Worm (Caenorhabditis elegans) whole organism, L4 larva: ENCODE measurements around the gene bcat-1.

Experiments used
- F37D6.2 ChIP-seq: sonication (generic microtip); optimal IDR thresholded peaks from 2 replicates; lab custom pipeline; 2016; ENCODE audit warnings: mild to moderate bottlenecking, missing genetic modification characterization, missing compliant biosample characterization
- F49E8.2 ChIP-seq: sonication (generic microtip); optimal IDR thresholded peaks from 2 replicates; lab custom pipeline; 2016; ENCODE audit warnings: missing compliant biosample characterization, mild to moderate bottlenecking, missing genetic modification characterization, borderline replicate concordance
- R02D3.7 ChIP-seq: fragments of 150-350 bp; sonication (generic microtip); optimal IDR thresholded peaks from 3 replicates; lab custom pipeline; 2014; ENCODE audit warnings: missing biosample characterization, missing genetic modification characterization
- T26A8.4 ChIP-seq: fragments of 200-800 bp; sonication (Bioruptor generic); IDR thresholded peaks from 2 replicates; pipeline ENCODE4 v1.3.6; 2022; ENCODE audit warnings: missing genetic modification characterization, missing compliant biosample characterization
- aha-1 ChIP-seq: fragments of 150-350 bp; peaks from one replicate; lab custom pipeline; 2014; ENCODE audit warnings: missing biosample characterization, missing genetic modification characterization
- aly-2 ChIP-seq: sonication (generic microtip); optimal IDR thresholded peaks from 2 replicates; lab custom pipeline; 2018; ENCODE audit warnings: missing biosample characterization, missing genetic modification characterization
- ceh-44 ChIP-seq: fragments of 200-800 bp; sonication (Bioruptor generic); IDR thresholded peaks from 2 replicates; pipeline ENCODE4 v1.3.6; 2022; ENCODE audit warnings: missing genetic modification reagents, missing genetic modification characterization, missing compliant biosample characterization
- ceh-62 ChIP-seq: sonication (generic microtip); optimal IDR thresholded peaks from 2 replicates; lab custom pipeline; 2017; ENCODE audit warnings: missing biosample characterization, missing genetic modification characterization
- daf-8 ChIP-seq: fragments of 200-800 bp; sonication (Bioruptor generic); IDR thresholded peaks from 2 replicates; pipeline ENCODE4 v1.3.6; 2022; ENCODE audit warnings: missing genetic modification characterization, missing compliant biosample characterization
- duxl-1 ChIP-seq: sonication (generic microtip); optimal IDR thresholded peaks from 2 replicates; lab custom pipeline; 2016; ENCODE audit warnings: mild to moderate bottlenecking, missing genetic modification characterization, moderate library complexity, missing compliant biosample characterization; ENCODE audit not compliant: poor library complexity
- hif-1 ChIP-seq, 2 experiments: sonication (generic microtip); optimal IDR thresholded peaks; 2 replicates each; lab custom pipeline; 2016 to 2017; ENCODE audit warnings: missing compliant biosample characterization in 2 of 2, missing genetic modification characterization in 2 of 2, missing genetic modification reagents in 2 of 2, missing genotype in 2 of 2, mild to moderate bottlenecking in 1 of 2
- hlh-11 ChIP-seq: fragments of 200-800 bp; sonication (Bioruptor generic); optimal IDR thresholded peaks from 2 replicates; lab custom pipeline; 2018; ENCODE audit warnings: mild to moderate bottlenecking, missing genetic modification characterization, missing compliant biosample characterization
- hlh-30 ChIP-seq: sonication (generic microtip); optimal IDR thresholded peaks from 2 replicates; lab custom pipeline; 2017; ENCODE audit warnings: antibody characterized with exemption, mild to moderate bottlenecking, missing genetic modification characterization, missing compliant biosample characterization; ENCODE audit not compliant: insufficient read depth
- lin-13 ChIP-seq: fragments of 150-350 bp; optimal IDR thresholded peaks from 2 replicates; lab custom pipeline; 2014; ENCODE audit warnings: missing biosample characterization, missing genetic modification reagents, missing genetic modification characterization
- lin-29 ChIP-seq: fragments of 200-800 bp; sonication (Bioruptor generic); IDR thresholded peaks from 2 replicates; pipeline ENCODE4 v1.3.6; 2022; ENCODE audit warnings: missing genetic modification reagents, missing genetic modification characterization, missing compliant biosample characterization
- lsy-2 ChIP-seq, 2 experiments: fragments of 150-350 bp in 1 of 2; sonication (generic microtip) in 1 of 2; optimal IDR thresholded peaks; 2 replicates each; lab custom pipeline; 2014 to 2017; ENCODE audit warnings: missing biosample characterization in 2 of 2, missing genetic modification characterization in 2 of 2
- madf-9 ChIP-seq: fragments of 200-800 bp; sonication (Bioruptor generic); conservative IDR thresholded peaks from 2 replicates; pipeline ENCODE4 v1.3.6; 2022; ENCODE audit warnings: missing genetic modification reagents, missing genetic modification characterization, missing compliant biosample characterization
- mdl-1 ChIP-seq, 2 experiments: fragments of 150-350 bp in 1 of 2; sonication (generic microtip) in 1 of 2; optimal IDR thresholded peaks; 2 replicates each; lab custom pipeline; 2014 to 2017; ENCODE audit warnings: missing biosample characterization in 2 of 2, missing genetic modification characterization in 2 of 2
- mep-1 ChIP-seq: fragments of 150-350 bp; sonication (generic microtip); optimal IDR thresholded peaks from 3 replicates; lab custom pipeline; 2014; ENCODE audit warnings: missing biosample characterization, missing genetic modification characterization
- nhr-102 ChIP-seq: sonication (generic microtip); optimal IDR thresholded peaks from 2 replicates; lab custom pipeline; 2016; ENCODE audit warnings: mild to moderate bottlenecking, missing genetic modification characterization, moderate library complexity, missing compliant biosample characterization
- nhr-11 ChIP-seq: fragments of 150-350 bp; optimal IDR thresholded peaks from 2 replicates; lab custom pipeline; 2014; ENCODE audit warnings: missing biosample characterization, missing genetic modification characterization
- nhr-237 ChIP-seq: sonication (generic microtip); optimal IDR thresholded peaks from 2 replicates; lab custom pipeline; 2017; ENCODE audit warnings: missing biosample characterization, missing genetic modification characterization
- nhr-25 ChIP-seq: sonication (generic microtip); optimal IDR thresholded peaks from 2 replicates; lab custom pipeline; 2017; ENCODE audit warnings: missing genetic modification characterization, mild to moderate bottlenecking, missing compliant biosample characterization, antibody characterized with exemption, moderate library complexity, borderline replicate concordance; ENCODE audit not compliant: insufficient read depth
- nhr-28 ChIP-seq: fragments of 150-350 bp; optimal IDR thresholded peaks from 2 replicates; lab custom pipeline; 2014; ENCODE audit warnings: missing biosample characterization, missing genetic modification characterization
- nhr-48 ChIP-seq: sonication (generic microtip); optimal IDR thresholded peaks from 2 replicates; lab custom pipeline; 2016; ENCODE audit warnings: mild to moderate bottlenecking, missing genetic modification characterization, missing compliant biosample characterization
- php-3 ChIP-seq: fragments of 200-800 bp; sonication (Bioruptor generic); IDR thresholded peaks from 2 replicates; pipeline ENCODE4 v1.3.6; 2022; ENCODE audit warnings: missing genetic modification reagents, missing genetic modification characterization, missing compliant biosample characterization
- rbr-2 ChIP-seq: sonication (generic microtip); optimal IDR thresholded peaks from 2 replicates; lab custom pipeline; 2016; ENCODE audit warnings: missing genotype, missing genetic modification characterization, missing compliant biosample characterization
- set-16 ChIP-seq: fragments of 200-800 bp; sonication (Bioruptor generic); IDR thresholded peaks from 2 replicates; pipeline ENCODE4 v1.3.6; 2022; ENCODE audit warnings: missing genetic modification reagents, missing genetic modification characterization, missing compliant biosample characterization
- snpc-4 ChIP-seq: fragments of 150-350 bp; optimal IDR thresholded peaks from 2 replicates; lab custom pipeline; 2014; ENCODE audit warnings: missing biosample characterization, missing genetic modification characterization
- spr-3 ChIP-seq: fragments of 200-800 bp; sonication (Bioruptor generic); optimal IDR thresholded peaks from 2 replicates; lab custom pipeline; 2018; ENCODE audit warnings: mild to moderate bottlenecking, missing genetic modification characterization, missing compliant biosample characterization
- tag-97 ChIP-seq: fragments of 200-800 bp; sonication (Bioruptor generic); IDR thresholded peaks from 2 replicates; pipeline ENCODE4 v1.3.6; 2022; ENCODE audit warnings: missing genetic modification characterization, missing compliant biosample characterization
- unc-39 ChIP-seq: sonication (generic microtip); optimal IDR thresholded peaks from 2 replicates; lab custom pipeline; 2017; ENCODE audit warnings: missing biosample characterization, missing genetic modification characterization
- unc-62 ChIP-seq, 3 experiments: fragments of 150-350 bp in 1 of 3; sonication (generic microtip); optimal IDR thresholded peaks in 2 of 3; peaks in 1 of 3; 1 replicate in 1 of 3; 2 replicates in 2 of 3; lab custom pipeline; 2014 to 2017; ENCODE audit warnings: missing biosample characterization in 3 of 3, missing genetic modification characterization in 3 of 3, missing genetic modification reagents in 3 of 3, missing genotype in 1 of 3
- vab-7 ChIP-seq: fragments of 200-800 bp; sonication (Bioruptor generic); IDR thresholded peaks from 2 replicates; pipeline ENCODE4 v1.3.6; 2022; ENCODE audit warnings: missing genetic modification reagents, missing genetic modification characterization, missing compliant biosample characterization
- zfp-2 ChIP-seq: sonication (generic microtip); optimal IDR thresholded peaks from 2 replicates; lab custom pipeline; 2016; ENCODE audit warnings: mild to moderate bottlenecking, missing genetic modification characterization, missing compliant biosample characterization
- zfp-3 ChIP-seq: fragments of 200-800 bp; sonication (Bioruptor generic); conservative IDR thresholded peaks from 2 replicates; pipeline ENCODE4 v1.3.6; 2022; ENCODE audit warnings: missing genetic modification reagents, missing genetic modification characterization, missing compliant biosample characterization
- zip-2 ChIP-seq: fragments of 150-350 bp; optimal IDR thresholded peaks from 2 replicates; lab custom pipeline; 2014; ENCODE audit warnings: missing biosample characterization, missing genetic modification characterization

Gene bcat-1

DNA sequence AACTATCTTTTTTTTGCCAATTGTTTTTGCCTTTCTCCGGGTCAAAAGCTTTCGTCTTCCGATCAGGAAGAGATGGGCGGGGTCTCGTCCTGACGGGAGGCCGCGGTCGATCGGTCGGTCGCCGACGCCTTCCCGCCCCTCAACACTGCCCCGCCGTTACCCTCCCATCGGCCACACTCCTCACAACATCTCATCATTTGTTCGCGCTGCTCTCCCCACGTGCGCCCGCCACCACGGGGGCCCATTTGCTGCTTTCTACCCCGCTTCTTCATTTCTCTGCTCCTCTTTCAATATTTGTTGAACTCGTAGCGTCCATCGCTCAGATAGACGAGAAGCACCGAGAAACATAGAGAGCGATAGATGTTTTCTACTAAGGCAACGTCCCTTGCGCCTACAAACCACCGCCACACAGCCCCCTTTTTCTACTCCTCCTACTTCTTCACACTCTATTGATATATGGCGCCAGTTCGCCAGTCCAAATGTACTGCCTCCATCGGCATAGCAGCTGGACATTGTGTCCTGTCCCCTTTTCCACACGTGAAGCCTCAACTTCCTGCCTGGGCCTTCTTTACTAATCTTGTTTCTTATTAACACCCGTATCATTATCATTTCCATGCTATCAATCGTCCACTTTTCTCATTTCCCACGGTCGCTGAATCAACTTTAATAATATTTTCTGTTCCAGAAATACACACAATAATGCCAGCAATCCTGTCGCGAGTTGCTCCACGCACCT lies at the start of gene bcat-1 (continued):
- TF ChIP-seq lsy-2 (tag; optimal IDR thresholded peaks at IDR 0.05; lab: Kevin White, UChicago) (peak; percentile 21 to 52), nhr-48 (peak; percentile 28), php-3 (GFP tag; lab: Robert Waterston, UW) (peak; percentile 68), nhr-11 (tag; lab: Kevin White, UChicago) (peak; percentile 66), hlh-11 (tag; lab: Kevin White, UChicago) (peak; percentile 90), aha-1 (tag; lab: Kevin White, UChicago) (peak; percentile 98), daf-8 (no peak), zfp-2 (tag; lab: Kevin White, UChicago) (no peak), set-16 (GFP tag; lab: Robert Waterston, UW) (peak; percentile 99), hif-1 (tag; optimal IDR thresholded peaks at IDR 0.05; lab: Kevin White, UChicago) (peak in 1 of 2 experiments; percentile 72)
- TF ChIP-seq, all 104 proteins: peak for 31

DNA sequence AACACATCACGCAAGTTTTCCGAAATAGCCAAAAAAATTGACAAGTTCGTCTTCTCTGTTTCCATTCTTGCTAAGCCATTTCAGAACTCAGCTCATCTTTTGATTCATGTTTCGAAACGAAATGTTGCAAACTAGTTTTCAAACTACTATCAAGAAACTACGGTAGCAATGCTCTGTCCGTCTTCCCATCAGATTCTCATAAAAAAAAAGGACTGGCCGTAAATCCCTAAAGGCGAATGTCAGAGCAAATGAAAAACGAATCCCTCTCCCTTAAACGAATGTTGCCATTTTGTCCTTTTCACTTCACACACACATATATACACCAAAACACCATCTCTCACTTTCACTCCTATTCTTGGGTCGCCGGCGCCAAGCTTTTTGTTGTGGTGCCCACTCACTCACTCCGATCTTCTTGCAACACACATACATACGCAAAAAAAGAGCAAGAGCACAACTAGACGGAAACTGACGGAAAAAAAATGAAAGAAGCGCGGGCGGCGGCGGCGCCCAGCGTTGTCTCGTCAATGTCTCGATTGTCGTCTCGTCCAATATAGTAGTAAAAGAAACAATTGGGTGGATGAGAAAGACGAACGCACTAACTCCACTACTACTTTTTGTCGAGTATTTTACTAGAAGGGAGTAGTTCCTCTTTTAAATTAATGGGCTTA lies 49.4 kb upstream of the bcat-1 start:
- TF ChIP-seq aha-1 (tag; lab: Kevin White, UChicago) (peak; percentile 52), tag-97 (GFP tag; lab: Robert Waterston, UW) (no peak), unc-62 (GFP tag; optimal IDR thresholded peaks at IDR 0.05 in 1 of 2; lab: Kevin White, UChicago) (peak in 1 of 2 experiments; percentile 97), unc-62 (tag; optimal IDR thresholded peaks at IDR 0.05; lab: Kevin White, UChicago) (no peak)

DNA sequence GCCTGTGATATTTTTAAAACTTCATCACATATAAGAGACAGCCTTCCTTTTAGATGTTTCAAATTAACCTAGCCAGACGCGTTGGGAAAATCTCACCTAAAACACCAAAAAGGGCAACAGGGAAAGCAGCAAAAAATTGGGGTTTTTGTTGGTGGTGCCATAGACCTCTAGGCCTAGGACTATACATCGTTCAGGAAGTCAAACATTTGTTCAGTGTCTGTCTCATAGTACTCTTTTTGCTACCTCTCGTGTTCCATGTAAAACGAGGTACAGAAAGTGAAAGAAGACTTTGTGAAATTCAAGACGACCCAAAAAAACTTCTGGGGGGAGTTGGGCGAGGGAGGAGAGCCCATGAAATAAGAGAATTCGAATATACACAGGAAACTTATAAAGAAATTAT lies 48.2 kb upstream of the bcat-1 start:
- TF ChIP-seq F37D6.2 (no peak), unc-62 (GFP tag; optimal IDR thresholded peaks at IDR 0.05 in 1 of 2; lab: Kevin White, UChicago) (peak in 1 of 2 experiments; percentile 97), unc-62 (tag; optimal IDR thresholded peaks at IDR 0.05; lab: Kevin White, UChicago) (no peak), aly-2 (tag; lab: Kevin White, UChicago) (no peak), rbr-2 (tag; lab: Kevin White, UChicago) (no peak), vab-7 (GFP tag; lab: Robert Waterston, UW) (no peak), hlh-30 (tag; lab: Kevin White, UChicago) (no peak), snpc-4 (tag; lab: Kevin White, UChicago) (no peak)

DNA sequence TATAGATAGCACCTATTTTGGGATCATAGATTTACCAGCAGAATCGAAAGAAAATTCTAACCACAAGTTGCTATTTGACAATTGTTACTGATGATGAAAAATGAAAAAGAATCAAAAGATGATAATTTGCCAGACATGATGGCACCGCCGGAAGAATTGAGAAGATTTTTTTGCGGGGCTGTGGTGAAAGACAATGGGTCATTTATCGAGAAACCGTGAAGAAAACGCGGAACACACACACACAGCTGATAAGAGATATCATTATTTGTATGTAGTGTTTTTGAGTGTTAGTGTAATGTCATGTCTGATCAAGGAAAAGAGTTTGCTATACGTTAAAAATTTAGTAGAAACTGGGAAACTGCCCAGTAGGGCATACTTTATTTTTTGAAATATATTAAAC lies 42.4 kb upstream of the bcat-1 start:
- TF ChIP-seq unc-39 (no peak), lin-13 (GFP tag; lab: Kevin White, UChicago) (no peak), nhr-11 (tag; lab: Kevin White, UChicago) (no peak), mep-1 (tag; lab: Kevin White, UChicago) (no peak), duxl-1 (tag; lab: Kevin White, UChicago) (no peak), hlh-11 (tag; lab: Kevin White, UChicago) (peak; percentile 37), ceh-44 (no peak), snpc-4 (tag; lab: Kevin White, UChicago) (no peak), R02D3.7 (tag; lab: Kevin White, UChicago) (no peak), F37D6.2 (no peak), nhr-237 (tag; lab: Kevin White, UChicago) (no peak), ceh-62 (no peak), nhr-28 (tag; lab: Kevin White, UChicago) (peak; percentile 53)

DNA sequence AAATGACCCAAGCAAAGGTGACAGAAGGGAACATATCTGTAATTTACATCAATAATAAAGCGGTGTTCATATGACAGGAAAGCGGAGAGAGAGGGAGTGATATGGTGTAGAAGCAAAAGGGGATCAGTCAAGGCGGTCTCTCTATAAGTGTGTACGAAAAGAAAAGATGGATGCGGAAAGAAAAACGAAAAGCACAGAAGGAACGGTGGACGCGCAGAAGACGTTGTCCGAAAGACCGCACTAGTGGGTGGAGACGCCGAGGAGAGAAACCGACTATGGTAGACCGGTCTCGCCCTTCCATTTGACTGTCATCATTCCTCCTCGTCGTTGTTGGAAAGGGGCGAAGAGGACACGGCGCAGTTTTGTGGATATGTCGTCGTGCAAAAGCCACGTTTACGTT lies 34.3 kb upstream of the bcat-1 start, which contains the start of gene C52G5.2:
Gene C52G5.2 (plus strand): TSS at position 301 of the 400 bp plus-strand sequence.
- TF ChIP-seq set-16 (GFP tag; lab: Robert Waterston, UW) (0 out of 2 replicates have a peak, but pooled peaks have one; percentile 7), zip-2 (tag; lab: Kevin White, UChicago) (no peak)

DNA sequence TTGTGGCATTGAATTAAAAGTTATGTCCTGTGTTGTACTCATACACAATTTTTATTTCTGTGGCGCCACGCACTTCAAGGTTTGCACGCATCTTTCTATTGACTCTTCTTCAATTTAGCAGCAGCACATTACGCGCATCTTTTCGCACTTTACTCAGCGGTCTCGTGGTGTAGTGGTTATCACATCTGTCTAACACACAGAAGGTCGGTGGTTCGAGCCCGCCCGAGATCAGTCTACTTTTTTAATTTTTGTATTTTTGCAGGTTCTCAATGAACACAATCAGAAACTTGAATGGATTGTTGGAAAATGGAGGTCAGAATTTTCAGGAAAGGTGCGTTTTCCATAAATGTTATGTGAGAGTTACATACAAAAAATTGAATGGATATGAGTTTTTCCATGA lies 33.8 kb upstream of the bcat-1 start:
- TF ChIP-seq duxl-1 (tag; lab: Kevin White, UChicago) (peak; percentile 4), zfp-3 (GFP tag; lab: Robert Waterston, UW) (peak; percentile 56; the same call in 1 of the 2 replicates), mdl-1 (tag; optimal IDR thresholded peaks at IDR 0.05; lab: Kevin White, UChicago) (no peak), nhr-25 (no peak), T26A8.4 (GFP tag; lab: Robert Waterston, UW) (peak; percentile 63), spr-3 (GFP tag; lab: Kevin White, UChicago) (no peak), madf-9 (GFP tag; lab: Robert Waterston, UW) (0 out of 2 replicates have a peak, but pooled peaks have one; percentile 29), nhr-28 (tag; lab: Kevin White, UChicago) (peak; percentile 43), unc-39 (no peak), F49E8.2 (tag; lab: Kevin White, UChicago) (no peak), nhr-102 (tag; lab: Kevin White, UChicago) (peak; percentile 15), lin-13 (GFP tag; lab: Kevin White, UChicago) (no peak), lin-29 (no peak)
